Worm (Caenorhabditis elegans): ENCODE measurements around the gene R09H10.3.

Gene R09H10.3

ce11 chrIV:10596505-10596904 is 10.3 kb upstream of the R09H10.3 start, which contains the start of gene C43F9.11:
Gene C43F9.11, plus strand, starts transcription at chrIV:10596805.
- TF ChIP-seq C38D4.7 (GFP tag; optimal IDR thresholded peaks at IDR 0.05) (no peak), ztf-16 (tag; optimal IDR thresholded peaks at IDR 0.05) (no peak), tbx-7 (tag; optimal IDR thresholded peaks at IDR 0.05) (no peak), pax-1 (tag; optimal IDR thresholded peaks at IDR 0.05) (no peak), hlh-13 (GFP tag; optimal IDR thresholded peaks at IDR 0.05) (no peak), ceh-48 (tag; optimal IDR thresholded peaks at IDR 0.05) (no peak), K09A11.1 (tag; optimal IDR thresholded peaks at IDR 0.05; ENCODE audit: insufficient read depth) (no peak), sdc-2 (tag; optimal IDR thresholded peaks at IDR 0.05) (no peak), ceh-30 (tag; optimal IDR thresholded peaks at IDR 0.05) (no peak), elt-2 (tag; optimal IDR thresholded peaks at IDR 0.05) (no peak), fax-1 (tag; optimal IDR thresholded peaks at IDR 0.05) (no peak), ceh-24 (tag; optimal IDR thresholded peaks at IDR 0.05) (no peak), rnt-1 (tag; optimal IDR thresholded peaks at IDR 0.05) (no peak), ceh-34 (tag; optimal IDR thresholded peaks at IDR 0.05) (no peak), pqm-1 (tag; optimal IDR thresholded peaks at IDR 0.05) (no peak)

- TF ChIP-seq ceh-22 (tag; optimal IDR thresholded peaks at IDR 0.05) (no peak), ceh-14 (tag; optimal IDR thresholded peaks at IDR 0.05) (no peak), nfya-1 (tag; optimal IDR thresholded peaks at IDR 0.05) (no peak), unc-55 (GFP tag; optimal IDR thresholded peaks at IDR 0.05) (no peak), rnt-1 (tag; optimal IDR thresholded peaks at IDR 0.05) (no peak), ceh-2 (tag; optimal IDR thresholded peaks at IDR 0.05) (no peak), madf-2 (tag; optimal IDR thresholded peaks at IDR 0.05) (no peak), nhr-11 (tag; optimal IDR thresholded peaks at IDR 0.05) (no peak), sdc-2 (tag; optimal IDR thresholded peaks at IDR 0.05) (no peak), ztf-16 (tag; optimal IDR thresholded peaks at IDR 0.05) (no peak), ceh-30 (tag; optimal IDR thresholded peaks at IDR 0.05) (no peak), ceh-45 (GFP tag; IDR thresholded peaks at IDR 0.05) (no peak), tbx-7 (tag; optimal IDR thresholded peaks at IDR 0.05) (no peak), K09A11.1 (tag; optimal IDR thresholded peaks at IDR 0.05; ENCODE audit: insufficient read depth) (no peak), pat-9 (tag; optimal IDR thresholded peaks at IDR 0.05) (no peak), fkh-6 (tag; optimal IDR thresholded peaks at IDR 0.05) (no peak), dmd-4 (tag; optimal IDR thresholded peaks at IDR 0.05; ENCODE audit: borderline replicate concordance) (no peak)
Measured at ce11 chrIV:10599983-10600382, 6.8 kb upstream of the R09H10.3 start, which contains the start of gene R09H10.1. Gene R09H10.1, plus strand, starts transcription at chrIV:10600283.

- TF ChIP-seq pha-2 (tag; optimal IDR thresholded peaks at IDR 0.05) (no peak), madf-2 (tag; optimal IDR thresholded peaks at IDR 0.05) (no peak), gmeb-2 (tag; optimal IDR thresholded peaks at IDR 0.05) (no peak), fkh-6 (tag; optimal IDR thresholded peaks at IDR 0.05) (no peak), T23F11.4 (GFP tag; optimal IDR thresholded peaks at IDR 0.05) (no peak), sox-4 (tag; optimal IDR thresholded peaks at IDR 0.05) (no peak), dve-1 (tag; optimal IDR thresholded peaks at IDR 0.05) (no peak), unc-3 (GFP tag; conservative IDR thresholded peaks at IDR 0.05) (no peak), unc-3 (tag; optimal IDR thresholded peaks at IDR 0.05) (no peak), nfya-1 (tag; optimal IDR thresholded peaks at IDR 0.05) (no peak), Y22D7AL.16 (tag; optimal IDR thresholded peaks at IDR 0.05) (no peak), odd-2 (tag; optimal IDR thresholded peaks at IDR 0.05) (no peak), ceh-24 (tag; optimal IDR thresholded peaks at IDR 0.05) (no peak), ahr-1 (tag; optimal IDR thresholded peaks at IDR 0.05) (no peak), ttx-3 (tag; optimal IDR thresholded peaks at IDR 0.05) (no peak), npax-4 (tag; optimal IDR thresholded peaks at IDR 0.05) (no peak), fax-1 (tag; optimal IDR thresholded peaks at IDR 0.05) (no peak), lim-6 (tag; optimal IDR thresholded peaks at IDR 0.05) (no peak), ztf-16 (tag; optimal IDR thresholded peaks at IDR 0.05) (no peak), ceh-48 (tag; optimal IDR thresholded peaks at IDR 0.05) (no peak), ceh-2 (tag; optimal IDR thresholded peaks at IDR 0.05) (no peak)
Measured at ce11 chrIV:10602644-10603043, 4.2 kb upstream of the R09H10.3 start, which contains the start of gene R09H10.2. Gene R09H10.2, plus strand, starts transcription at chrIV:10602944.

Data from whole organism, late embryonic.